Worm (Caenorhabditis elegans) whole organism, L4 larva: ENCODE results near the gene pmp-3.

ENCODE experiments used
- D1046.2 ChIP-seq: fragments of 200-800 bp; sonication (Bioruptor generic); IDR thresholded peaks from 2 replicates; pipeline ENCODE4 v1.3.6; 2022; ENCODE audit warnings: missing genetic modification characterization, missing compliant biosample characterization
- T20F7.1 ChIP-seq: fragments of 200-800 bp; sonication (Bioruptor generic); optimal IDR thresholded peaks from 2 replicates; lab custom pipeline; 2018; ENCODE audit warnings: mild to moderate bottlenecking, missing genetic modification characterization, missing compliant biosample characterization
- Y105C5A.15 ChIP-seq: fragments of 200-800 bp; sonication (Bioruptor generic); IDR thresholded peaks from 2 replicates; pipeline ENCODE4 v1.3.6; 2022; ENCODE audit warnings: missing genetic modification characterization, missing compliant biosample characterization
- Y5F2A.4 ChIP-seq: fragments of 200-800 bp; sonication (Bioruptor generic); optimal IDR thresholded peaks from 2 replicates; lab custom pipeline; 2018; ENCODE audit warnings: mild to moderate bottlenecking, missing genetic modification characterization, missing compliant biosample characterization
- ZK337.2 ChIP-seq: fragments of 200-800 bp; sonication (Bioruptor generic); IDR thresholded peaks from 2 replicates; pipeline ENCODE4 v1.3.6; 2022; ENCODE audit warnings: missing genetic modification reagents, missing genetic modification characterization, missing compliant biosample characterization
- aly-2 ChIP-seq: sonication (generic microtip); optimal IDR thresholded peaks from 2 replicates; lab custom pipeline; 2018; ENCODE audit warnings: missing biosample characterization, missing genetic modification characterization
- ceh-20 ChIP-seq: fragments of 200-800 bp; sonication (Bioruptor generic); IDR thresholded peaks from 2 replicates; pipeline ENCODE4 v1.3.6; 2022; ENCODE audit warnings: missing genetic modification reagents, missing genetic modification characterization, missing compliant biosample characterization
- ceh-28 ChIP-seq: fragments of 150-350 bp; optimal IDR thresholded peaks from 2 replicates; lab custom pipeline; 2014; ENCODE audit warnings: missing biosample characterization, missing genetic modification reagents, missing genetic modification characterization
- ceh-32 ChIP-seq: sonication (generic microtip); optimal IDR thresholded peaks from 2 replicates; lab custom pipeline; 2016; ENCODE audit warnings: mild to moderate bottlenecking, missing genetic modification characterization, missing compliant biosample characterization; ENCODE audit not compliant: poor library complexity
- ceh-62 ChIP-seq: sonication (generic microtip); optimal IDR thresholded peaks from 2 replicates; lab custom pipeline; 2017; ENCODE audit warnings: missing biosample characterization, missing genetic modification characterization
- ceh-82 ChIP-seq: sonication (generic microtip); optimal IDR thresholded peaks from 2 replicates; lab custom pipeline; 2017; ENCODE audit warnings: missing biosample characterization, missing genetic modification characterization
- cey-2 ChIP-seq: sonication (generic microtip); optimal IDR thresholded peaks from 3 replicates; lab custom pipeline; 2017; ENCODE audit warnings: missing genetic modification characterization, mild to moderate bottlenecking, missing compliant biosample characterization, antibody characterized with exemption, borderline replicate concordance; ENCODE audit not compliant: insufficient read depth
- ctbp-1 ChIP-seq: fragments of 200-800 bp; sonication (Bioruptor generic); IDR thresholded peaks from 2 replicates; pipeline ENCODE4 v1.3.6; 2022; ENCODE audit warnings: missing genetic modification reagents, missing genetic modification characterization, missing compliant biosample characterization
- daf-12 ChIP-seq: fragments of 150-350 bp; optimal IDR thresholded peaks from 2 replicates; lab custom pipeline; 2014; ENCODE audit warnings: missing biosample characterization, missing genetic modification reagents, missing genetic modification characterization
- dmd-6 ChIP-seq: fragments of 200-800 bp; sonication (Bioruptor generic); IDR thresholded peaks from 2 replicates; pipeline ENCODE4 v1.3.6; 2022; ENCODE audit warnings: missing genetic modification reagents, missing genetic modification characterization, missing compliant biosample characterization
- dpl-1 ChIP-seq: fragments of 150-350 bp; optimal IDR thresholded peaks from 2 replicates; lab custom pipeline; 2014; ENCODE audit warnings: missing biosample characterization, missing genetic modification reagents, missing genetic modification characterization
- fkh-10 ChIP-seq: fragments of 150-350 bp; optimal IDR thresholded peaks from 2 replicates; lab custom pipeline; 2014; ENCODE audit warnings: missing biosample characterization, missing genetic modification reagents, missing genetic modification characterization
- fos-1 ChIP-seq: fragments of 150-350 bp; optimal IDR thresholded peaks from 2 replicates; lab custom pipeline; 2014; ENCODE audit warnings: missing biosample characterization, missing genetic modification characterization
- hlh-11 ChIP-seq: fragments of 200-800 bp; sonication (Bioruptor generic); optimal IDR thresholded peaks from 2 replicates; lab custom pipeline; 2018; ENCODE audit warnings: mild to moderate bottlenecking, missing genetic modification characterization, missing compliant biosample characterization
- lim-7 ChIP-seq: fragments of 200-800 bp; sonication (Bioruptor generic); IDR thresholded peaks from 2 replicates; pipeline ENCODE4 v1.3.6; 2022; ENCODE audit warnings: missing genetic modification characterization, missing compliant biosample characterization
- lin-1 ChIP-seq: fragments of 200-800 bp; sonication (Bioruptor generic); IDR thresholded peaks from 2 replicates; pipeline ENCODE4 v1.3.6; 2022; ENCODE audit warnings: missing genetic modification reagents, missing genetic modification characterization, missing compliant biosample characterization
- lin-15B ChIP-seq: fragments of 150-350 bp; sonication (generic microtip); optimal IDR thresholded peaks from 3 replicates; lab custom pipeline; 2014; ENCODE audit warnings: missing biosample characterization, missing genetic modification characterization
- lin-29 ChIP-seq: fragments of 200-800 bp; sonication (Bioruptor generic); IDR thresholded peaks from 2 replicates; pipeline ENCODE4 v1.3.6; 2022; ENCODE audit warnings: missing genetic modification reagents, missing genetic modification characterization, missing compliant biosample characterization
- lin-38 ChIP-seq: fragments of 200-800 bp; sonication (Bioruptor generic); IDR thresholded peaks from 2 replicates; pipeline ENCODE4 v1.3.6; 2022; ENCODE audit warnings: missing genetic modification reagents, missing genetic modification characterization, missing compliant biosample characterization
- lir-3 ChIP-seq: sonication (generic microtip); optimal IDR thresholded peaks from 2 replicates; lab custom pipeline; 2016; ENCODE audit warnings: mild to moderate bottlenecking, missing genetic modification characterization, missing compliant biosample characterization
- madf-5 ChIP-seq, 2 experiments: fragments of 200-800 bp; sonication (Bioruptor generic); IDR thresholded peaks; 2 replicates each; pipeline ENCODE4 v1.3.6; 2022; ENCODE audit warnings: missing compliant biosample characterization in 2 of 2, missing genetic modification characterization in 2 of 2
- madf-9 ChIP-seq: fragments of 200-800 bp; sonication (Bioruptor generic); conservative IDR thresholded peaks from 2 replicates; pipeline ENCODE4 v1.3.6; 2022; ENCODE audit warnings: missing genetic modification reagents, missing genetic modification characterization, missing compliant biosample characterization
- mep-1 ChIP-seq: fragments of 150-350 bp; sonication (generic microtip); optimal IDR thresholded peaks from 3 replicates; lab custom pipeline; 2014; ENCODE audit warnings: missing biosample characterization, missing genetic modification characterization
- mxl-3 ChIP-seq: fragments of 200-800 bp; sonication (Bioruptor generic); optimal IDR thresholded peaks from 2 replicates; lab custom pipeline; 2018; ENCODE audit warnings: mild to moderate bottlenecking, missing genetic modification characterization, missing compliant biosample characterization
- nhr-10 ChIP-seq: fragments of 150-350 bp; optimal IDR thresholded peaks from 2 replicates; lab custom pipeline; 2014; ENCODE audit warnings: missing biosample characterization, missing genetic modification characterization
- nhr-102 ChIP-seq: sonication (generic microtip); optimal IDR thresholded peaks from 2 replicates; lab custom pipeline; 2016; ENCODE audit warnings: mild to moderate bottlenecking, missing genetic modification characterization, moderate library complexity, missing compliant biosample characterization
- nhr-11 ChIP-seq: fragments of 150-350 bp; optimal IDR thresholded peaks from 2 replicates; lab custom pipeline; 2014; ENCODE audit warnings: missing biosample characterization, missing genetic modification characterization
- nhr-6 ChIP-seq: fragments of 150-350 bp; optimal IDR thresholded peaks from 2 replicates; lab custom pipeline; 2014; ENCODE audit warnings: missing biosample characterization, missing genetic modification characterization
- nhr-77 ChIP-seq: fragments of 150-350 bp; optimal IDR thresholded peaks from 2 replicates; lab custom pipeline; 2014; ENCODE audit warnings: missing biosample characterization, missing genetic modification characterization
- php-3 ChIP-seq: fragments of 200-800 bp; sonication (Bioruptor generic); IDR thresholded peaks from 2 replicates; pipeline ENCODE4 v1.3.6; 2022; ENCODE audit warnings: missing genetic modification reagents, missing genetic modification characterization, missing compliant biosample characterization
- pqm-1 ChIP-seq: sonication (generic microtip); optimal IDR thresholded peaks from 2 replicates; lab custom pipeline; 2017; ENCODE audit warnings: missing biosample characterization, missing genetic modification characterization
- saeg-2 ChIP-seq: fragments of 200-800 bp; sonication (Bioruptor generic); IDR thresholded peaks from 2 replicates; pipeline ENCODE4 v1.3.6; 2022; ENCODE audit warnings: missing genetic modification reagents, missing genetic modification characterization, missing compliant biosample characterization
- sdz-12 ChIP-seq: fragments of 200-800 bp; sonication (Bioruptor generic); optimal IDR thresholded peaks from 2 replicates; lab custom pipeline; 2018; ENCODE audit warnings: mild to moderate bottlenecking, missing genetic modification characterization, missing compliant biosample characterization
- set-16 ChIP-seq: fragments of 200-800 bp; sonication (Bioruptor generic); IDR thresholded peaks from 2 replicates; pipeline ENCODE4 v1.3.6; 2022; ENCODE audit warnings: missing genetic modification reagents, missing genetic modification characterization, missing compliant biosample characterization
- skn-1 ChIP-seq: fragments of 150-350 bp; optimal IDR thresholded peaks from 2 replicates; lab custom pipeline; 2014; ENCODE audit warnings: missing biosample characterization, missing genetic modification characterization
- snpc-4 ChIP-seq: fragments of 150-350 bp; optimal IDR thresholded peaks from 2 replicates; lab custom pipeline; 2014; ENCODE audit warnings: missing biosample characterization, missing genetic modification characterization
- spr-1 ChIP-seq: sonication (generic microtip); optimal IDR thresholded peaks from 2 replicates; lab custom pipeline; 2016; ENCODE audit warnings: mild to moderate bottlenecking, missing genetic modification characterization, missing compliant biosample characterization
- tag-97 ChIP-seq: fragments of 200-800 bp; sonication (Bioruptor generic); IDR thresholded peaks from 2 replicates; pipeline ENCODE4 v1.3.6; 2022; ENCODE audit warnings: missing genetic modification characterization, missing compliant biosample characterization
- tra-1 ChIP-seq: fragments of 200-800 bp; sonication (Bioruptor generic); IDR thresholded peaks from 2 replicates; pipeline ENCODE4 v1.3.6; 2022; ENCODE audit warnings: missing genetic modification reagents, missing genetic modification characterization, missing compliant biosample characterization
- unc-39 ChIP-seq: sonication (generic microtip); optimal IDR thresholded peaks from 2 replicates; lab custom pipeline; 2017; ENCODE audit warnings: missing biosample characterization, missing genetic modification characterization
- vab-7 ChIP-seq: fragments of 200-800 bp; sonication (Bioruptor generic); IDR thresholded peaks from 2 replicates; pipeline ENCODE4 v1.3.6; 2022; ENCODE audit warnings: missing genetic modification reagents, missing genetic modification characterization, missing compliant biosample characterization
- zfp-3 ChIP-seq: fragments of 200-800 bp; sonication (Bioruptor generic); conservative IDR thresholded peaks from 2 replicates; pipeline ENCODE4 v1.3.6; 2022; ENCODE audit warnings: missing genetic modification reagents, missing genetic modification characterization, missing compliant biosample characterization
- ztf-7 ChIP-seq: fragments of 150-350 bp; optimal IDR thresholded peaks from 2 replicates; lab custom pipeline; 2014; ENCODE audit warnings: missing biosample characterization, missing genetic modification characterization

Gene pmp-3

DNA sequence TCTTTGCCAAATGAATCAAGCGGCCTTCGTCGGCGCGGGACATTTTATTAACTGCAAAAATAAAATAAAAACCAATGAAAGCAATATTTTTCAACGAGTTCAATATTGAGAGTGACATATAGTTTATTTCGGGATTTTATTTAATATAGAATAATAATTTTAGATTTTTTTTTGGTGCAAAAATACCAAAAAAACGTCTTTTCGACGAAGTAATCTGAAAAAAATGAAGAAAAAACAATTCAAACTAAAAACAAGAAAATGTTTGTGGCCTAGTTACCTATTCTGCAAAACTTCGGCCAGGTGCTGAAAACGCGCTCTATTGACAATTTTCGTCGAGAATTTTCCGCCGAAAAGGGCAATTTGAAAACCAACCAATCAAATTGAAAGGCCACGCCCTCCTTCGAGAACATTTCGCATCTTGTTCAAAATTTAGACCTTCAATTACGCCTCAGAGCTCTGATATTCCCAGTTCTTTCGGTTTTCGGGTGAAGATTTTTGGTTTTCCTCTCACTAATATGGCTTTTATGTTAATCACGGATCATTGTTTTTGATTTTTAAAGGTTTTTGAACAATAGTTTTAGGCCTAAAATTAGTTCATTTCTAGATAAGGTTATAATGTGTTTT lies 39.0 kb downstream of the pmp-3 start, which contains the start of gene C47E8.4 (continued):
- peak; percentile 69 for TF ChIP-seq vab-7 (GFP tag; lab: Robert Waterston, UW)
- TF ChIP-seq Y5F2A.4 = peak; percentile 25
- TF ChIP-seq fkh-10 (GFP tag; lab: Kevin White, UChicago) = peak; percentile 96
- peak; percentile 99 for TF ChIP-seq lin-38 (GFP tag; lab: Robert Waterston, UW)
- TF ChIP-seq cey-2 (tag; lab: Kevin White, UChicago) = no peak
- TF ChIP-seq mxl-3 = peak; percentile 69
- TF ChIP-seq spr-1 (tag; lab: Kevin White, UChicago) = peak; percentile 93
- TF ChIP-seq lir-3 (tag; lab: Kevin White, UChicago) = peak; percentile 77
- TF ChIP-seq daf-12 (tag; lab: Kevin White, UChicago) = no peak
- TF ChIP-seq ceh-20 (GFP tag; lab: Robert Waterston, UW) = peak; percentile 98
- TF ChIP-seq zfp-3 = peak; percentile 97
- peak; percentile 96 for TF ChIP-seq tag-97 (GFP tag; lab: Robert Waterston, UW)
- no peak for TF ChIP-seq unc-39 (tag; lab: Kevin White, UChicago)
- no peak for TF ChIP-seq ceh-28 (tag; lab: Kevin White, UChicago)
- TF ChIP-seq Y105C5A.15 (GFP tag; lab: Robert Waterston, UW) = no peak
- TF ChIP-seq lin-1 (GFP tag; lab: Robert Waterston, UW) = peak; percentile 89
- peak; percentile 89 for TF ChIP-seq php-3 (GFP tag; lab: Robert Waterston, UW)
- TF ChIP-seq D1046.2 = peak; percentile 83; the same call in 1 of the 2 replicates
- TF ChIP-seq madf-9 (GFP tag; lab: Robert Waterston, UW) = peak; percentile 89
- TF ChIP-seq ztf-7 (tag; lab: Kevin White, UChicago) = peak; percentile 59
- peak; percentile 92 for TF ChIP-seq dpl-1
- TF ChIP-seq aly-2 (tag; lab: Kevin White, UChicago) = no peak
- peak; percentile 76 for TF ChIP-seq ceh-32 (tag; lab: Kevin White, UChicago)
- peak; percentile 99 for TF ChIP-seq nhr-6 (tag; lab: Kevin White, UChicago)
- TF ChIP-seq lin-29 (GFP tag; lab: Robert Waterston, UW) = peak; percentile 90
- peak; percentile 96 for TF ChIP-seq hlh-11 (tag; lab: Kevin White, UChicago)
- TF ChIP-seq fos-1 = no peak
- TF ChIP-seq T20F7.1 (GFP tag; lab: Kevin White, UChicago) = peak; percentile 91
- peak; percentile 95 for TF ChIP-seq ZK337.2 (GFP tag; lab: Robert Waterston, UW)
- peak; percentile 93 for TF ChIP-seq nhr-77 (tag; lab: Kevin White, UChicago)
- TF ChIP-seq set-16 (GFP tag; lab: Robert Waterston, UW) = peak; percentile 64
- TF ChIP-seq nhr-11 (tag; lab: Kevin White, UChicago) = peak; percentile 99
- no peak for TF ChIP-seq skn-1 (tag; lab: Kevin White, UChicago)
- no peak for TF ChIP-seq ceh-62 (tag; lab: Kevin White, UChicago)
- TF ChIP-seq mep-1 = peak; percentile 98

- TF ChIP-seq fkh-10 (GFP tag; lab: Kevin White, UChicago) (no peak), lin-1 (GFP tag; lab: Robert Waterston, UW) (no peak), saeg-2 (GFP tag; lab: Robert Waterston, UW) (no peak), tag-97 (GFP tag; lab: Robert Waterston, UW) (no peak), mxl-3 (no peak), lin-15B (no peak), ceh-32 (tag; lab: Kevin White, UChicago) (no peak), ctbp-1 (GFP tag; lab: Robert Waterston, UW) (no peak), dmd-6 (GFP tag; lab: Robert Waterston, UW) (0 out of 2 replicates have a peak, but pooled peaks have one; percentile 6), snpc-4 (tag; lab: Kevin White, UChicago) (no peak), sdz-12 (GFP tag; lab: Kevin White, UChicago) (no peak), tra-1 (no peak), lim-7 (0 out of 2 replicates have a peak, but pooled peaks have one; percentile 70), pqm-1 (no peak), ceh-82 (tag; lab: Kevin White, UChicago) (no peak), ZK337.2 (GFP tag; lab: Robert Waterston, UW) (no peak), madf-5 (GFP tag; IDR thresholded peaks at IDR 0.05; lab: Robert Waterston, UW) (no peak; a peak in 1 of 4 replicates), nhr-102 (tag; lab: Kevin White, UChicago) (no peak), vab-7 (GFP tag; lab: Robert Waterston, UW) (no peak), T20F7.1 (GFP tag; lab: Kevin White, UChicago) (no peak), nhr-10 (tag; lab: Kevin White, UChicago) (no peak)
Measured at ce11 chrV:14686231-14687105, 39.9 kb downstream of the pmp-3 start.
